Worm (Caenorhabditis elegans) whole organism, L4 larva: ENCODE measurements around the gene zip-9.

Experiments used
- D1046.2 ChIP-seq: fragments of 200-800 bp; sonication (Bioruptor generic); IDR thresholded peaks from 2 replicates; pipeline ENCODE4 v1.3.6; 2022; ENCODE audit warnings: missing genetic modification characterization, missing compliant biosample characterization
- F26F4.8 ChIP-seq: fragments of 200-800 bp; sonication (Bioruptor generic); conservative IDR thresholded peaks from 2 replicates; pipeline ENCODE4 v1.3.6; 2022; ENCODE audit warnings: missing genetic modification characterization, missing compliant biosample characterization
- F44E2.7 ChIP-seq: fragments of 200-800 bp; sonication (Bioruptor generic); IDR thresholded peaks from 2 replicates; pipeline ENCODE4 v2.1.2; 2022; ENCODE audit warnings: missing genetic modification characterization, missing compliant biosample characterization
- Y75B8A.6 ChIP-seq: fragments of 200-800 bp; sonication (Bioruptor generic); IDR thresholded peaks from 2 replicates; pipeline ENCODE4 v1.3.6; 2022; ENCODE audit warnings: missing genetic modification reagents, missing genetic modification characterization, missing compliant biosample characterization
- ZK337.2 ChIP-seq: fragments of 200-800 bp; sonication (Bioruptor generic); IDR thresholded peaks from 2 replicates; pipeline ENCODE4 v1.3.6; 2022; ENCODE audit warnings: missing genetic modification reagents, missing genetic modification characterization, missing compliant biosample characterization
- ZK546.5 ChIP-seq, 2 experiments: sonication (generic microtip); optimal IDR thresholded peaks; 2 replicates each; lab custom pipeline; 2017; ENCODE audit warnings: missing biosample characterization in 2 of 2, missing genetic modification characterization in 2 of 2
- aha-1 ChIP-seq: fragments of 150-350 bp; peaks from one replicate; lab custom pipeline; 2014; ENCODE audit warnings: missing biosample characterization, missing genetic modification characterization
- arid-1 ChIP-seq: fragments of 200-800 bp; sonication (Bioruptor generic); conservative IDR thresholded peaks from 2 replicates; pipeline ENCODE4 v1.3.6; 2022; ENCODE audit warnings: missing genetic modification reagents, missing genetic modification characterization, missing compliant biosample characterization
- ceh-32 ChIP-seq: sonication (generic microtip); optimal IDR thresholded peaks from 2 replicates; lab custom pipeline; 2016; ENCODE audit warnings: mild to moderate bottlenecking, missing genetic modification characterization, missing compliant biosample characterization; ENCODE audit not compliant: poor library complexity
- ctbp-1 ChIP-seq: fragments of 200-800 bp; sonication (Bioruptor generic); IDR thresholded peaks from 2 replicates; pipeline ENCODE4 v1.3.6; 2022; ENCODE audit warnings: missing genetic modification reagents, missing genetic modification characterization, missing compliant biosample characterization
- daf-12 ChIP-seq: fragments of 150-350 bp; optimal IDR thresholded peaks from 2 replicates; lab custom pipeline; 2014; ENCODE audit warnings: missing biosample characterization, missing genetic modification reagents, missing genetic modification characterization
- daf-16 ChIP-seq, 3 experiments: sonication (generic microtip); optimal IDR thresholded peaks; 2 replicates each; lab custom pipeline; 2016 to 2017; ENCODE audit warnings: missing genetic modification characterization in 3 of 3, missing genetic modification reagents in 3 of 3, mild to moderate bottlenecking in 2 of 3, missing compliant biosample characterization in 2 of 3, missing biosample characterization in 1 of 3, moderate library complexity in 1 of 3
- daf-19 ChIP-seq: fragments of 200-800 bp; sonication (Bioruptor generic); conservative IDR thresholded peaks from 2 replicates; pipeline ENCODE4 v1.3.6; 2022; ENCODE audit warnings: missing genetic modification characterization, missing compliant biosample characterization
- daf-8 ChIP-seq: fragments of 200-800 bp; sonication (Bioruptor generic); IDR thresholded peaks from 2 replicates; pipeline ENCODE4 v1.3.6; 2022; ENCODE audit warnings: missing genetic modification characterization, missing compliant biosample characterization
- dve-1 ChIP-seq: sonication (generic microtip); optimal IDR thresholded peaks from 2 replicates; lab custom pipeline; 2017; ENCODE audit warnings: antibody characterized with exemption, mild to moderate bottlenecking, missing genetic modification characterization, missing compliant biosample characterization; ENCODE audit not compliant: insufficient read depth
- gei-8 ChIP-seq: fragments of 200-800 bp; sonication (Bioruptor generic); optimal IDR thresholded peaks from 2 replicates; lab custom pipeline; 2018; ENCODE audit warnings: mild to moderate bottlenecking, missing genetic modification characterization, missing compliant biosample characterization
- hif-1 ChIP-seq, 2 experiments: sonication (generic microtip); optimal IDR thresholded peaks; 2 replicates each; lab custom pipeline; 2016 to 2017; ENCODE audit warnings: missing compliant biosample characterization in 2 of 2, missing genetic modification characterization in 2 of 2, missing genetic modification reagents in 2 of 2, missing genotype in 2 of 2, mild to moderate bottlenecking in 1 of 2
- hmg-1.1 ChIP-seq: fragments of 200-800 bp; sonication (Bioruptor generic); IDR thresholded peaks from 2 replicates; pipeline ENCODE4 v1.3.6; 2022; ENCODE audit warnings: missing genetic modification reagents, missing genetic modification characterization, missing compliant biosample characterization
- lim-7 ChIP-seq: fragments of 200-800 bp; sonication (Bioruptor generic); IDR thresholded peaks from 2 replicates; pipeline ENCODE4 v1.3.6; 2022; ENCODE audit warnings: missing genetic modification characterization, missing compliant biosample characterization
- lin-1 ChIP-seq: fragments of 200-800 bp; sonication (Bioruptor generic); IDR thresholded peaks from 2 replicates; pipeline ENCODE4 v1.3.6; 2022; ENCODE audit warnings: missing genetic modification reagents, missing genetic modification characterization, missing compliant biosample characterization
- lin-29 ChIP-seq: fragments of 200-800 bp; sonication (Bioruptor generic); IDR thresholded peaks from 2 replicates; pipeline ENCODE4 v1.3.6; 2022; ENCODE audit warnings: missing genetic modification reagents, missing genetic modification characterization, missing compliant biosample characterization
- lin-39 ChIP-seq: fragments of 150-350 bp; optimal IDR thresholded peaks from 2 replicates; lab custom pipeline; 2014; ENCODE audit warnings: missing biosample characterization, missing genetic modification reagents, missing genetic modification characterization
- lsy-2 ChIP-seq, 2 experiments: fragments of 150-350 bp in 1 of 2; sonication (generic microtip) in 1 of 2; optimal IDR thresholded peaks; 2 replicates each; lab custom pipeline; 2014 to 2017; ENCODE audit warnings: missing biosample characterization in 2 of 2, missing genetic modification characterization in 2 of 2
- madf-5 ChIP-seq, 2 experiments: fragments of 200-800 bp; sonication (Bioruptor generic); IDR thresholded peaks; 2 replicates each; pipeline ENCODE4 v1.3.6; 2022; ENCODE audit warnings: missing compliant biosample characterization in 2 of 2, missing genetic modification characterization in 2 of 2
- mdl-1 ChIP-seq, 2 experiments: fragments of 150-350 bp in 1 of 2; sonication (generic microtip) in 1 of 2; optimal IDR thresholded peaks; 2 replicates each; lab custom pipeline; 2014 to 2017; ENCODE audit warnings: missing biosample characterization in 2 of 2, missing genetic modification characterization in 2 of 2
- mep-1 ChIP-seq: fragments of 150-350 bp; sonication (generic microtip); optimal IDR thresholded peaks from 3 replicates; lab custom pipeline; 2014; ENCODE audit warnings: missing biosample characterization, missing genetic modification characterization
- mxl-3 ChIP-seq: fragments of 200-800 bp; sonication (Bioruptor generic); optimal IDR thresholded peaks from 2 replicates; lab custom pipeline; 2018; ENCODE audit warnings: mild to moderate bottlenecking, missing genetic modification characterization, missing compliant biosample characterization
- nhr-10 ChIP-seq: fragments of 150-350 bp; optimal IDR thresholded peaks from 2 replicates; lab custom pipeline; 2014; ENCODE audit warnings: missing biosample characterization, missing genetic modification characterization
- nhr-102 ChIP-seq: sonication (generic microtip); optimal IDR thresholded peaks from 2 replicates; lab custom pipeline; 2016; ENCODE audit warnings: mild to moderate bottlenecking, missing genetic modification characterization, moderate library complexity, missing compliant biosample characterization
- nhr-28 ChIP-seq: fragments of 150-350 bp; optimal IDR thresholded peaks from 2 replicates; lab custom pipeline; 2014; ENCODE audit warnings: missing biosample characterization, missing genetic modification characterization
- nhr-41 ChIP-seq: fragments of 200-800 bp; sonication (Bioruptor generic); IDR thresholded peaks from 2 replicates; pipeline ENCODE4 v1.3.6; 2022; ENCODE audit warnings: missing genetic modification reagents, missing genetic modification characterization, missing compliant biosample characterization
- nhr-6 ChIP-seq: fragments of 150-350 bp; optimal IDR thresholded peaks from 2 replicates; lab custom pipeline; 2014; ENCODE audit warnings: missing biosample characterization, missing genetic modification characterization
- nhr-76 ChIP-seq: fragments of 150-350 bp; optimal IDR thresholded peaks from 2 replicates; lab custom pipeline; 2014; ENCODE audit warnings: missing biosample characterization, missing genetic modification characterization
- nhr-77 ChIP-seq: fragments of 150-350 bp; optimal IDR thresholded peaks from 2 replicates; lab custom pipeline; 2014; ENCODE audit warnings: missing biosample characterization, missing genetic modification characterization
- pha-4 ChIP-seq, 2 experiments: fragments of 150-350 bp in 1 of 2; fragments of 200-800 bp in 1 of 2; sonication (Bioruptor generic) in 1 of 2; IDR thresholded peaks in 1 of 2; optimal IDR thresholded peaks in 1 of 2; 2 replicates each; pipeline versions ENCODE4 v1.3.6 to Lab custom; 2014 to 2022; ENCODE audit warnings: missing genetic modification characterization in 2 of 2, missing genetic modification reagents in 2 of 2, missing biosample characterization in 1 of 2, missing compliant biosample characterization in 1 of 2
- php-3 ChIP-seq: fragments of 200-800 bp; sonication (Bioruptor generic); IDR thresholded peaks from 2 replicates; pipeline ENCODE4 v1.3.6; 2022; ENCODE audit warnings: missing genetic modification reagents, missing genetic modification characterization, missing compliant biosample characterization
- pqm-1 ChIP-seq: sonication (generic microtip); optimal IDR thresholded peaks from 2 replicates; lab custom pipeline; 2017; ENCODE audit warnings: missing biosample characterization, missing genetic modification characterization
- set-16 ChIP-seq: fragments of 200-800 bp; sonication (Bioruptor generic); IDR thresholded peaks from 2 replicates; pipeline ENCODE4 v1.3.6; 2022; ENCODE audit warnings: missing genetic modification reagents, missing genetic modification characterization, missing compliant biosample characterization
- unc-62 ChIP-seq, 3 experiments: fragments of 150-350 bp in 1 of 3; sonication (generic microtip); optimal IDR thresholded peaks in 2 of 3; peaks in 1 of 3; 1 replicate in 1 of 3; 2 replicates in 2 of 3; lab custom pipeline; 2014 to 2017; ENCODE audit warnings: missing biosample characterization in 3 of 3, missing genetic modification characterization in 3 of 3, missing genetic modification reagents in 3 of 3, missing genotype in 1 of 3
- zfp-3 ChIP-seq: fragments of 200-800 bp; sonication (Bioruptor generic); conservative IDR thresholded peaks from 2 replicates; pipeline ENCODE4 v1.3.6; 2022; ENCODE audit warnings: missing genetic modification reagents, missing genetic modification characterization, missing compliant biosample characterization
- zip-11 ChIP-seq: fragments of 200-800 bp; sonication (Bioruptor generic); IDR thresholded peaks from 2 replicates; pipeline ENCODE4 v1.3.6; 2022; ENCODE audit warnings: missing genetic modification characterization, missing compliant biosample characterization

The zip-9 gene

DNA sequence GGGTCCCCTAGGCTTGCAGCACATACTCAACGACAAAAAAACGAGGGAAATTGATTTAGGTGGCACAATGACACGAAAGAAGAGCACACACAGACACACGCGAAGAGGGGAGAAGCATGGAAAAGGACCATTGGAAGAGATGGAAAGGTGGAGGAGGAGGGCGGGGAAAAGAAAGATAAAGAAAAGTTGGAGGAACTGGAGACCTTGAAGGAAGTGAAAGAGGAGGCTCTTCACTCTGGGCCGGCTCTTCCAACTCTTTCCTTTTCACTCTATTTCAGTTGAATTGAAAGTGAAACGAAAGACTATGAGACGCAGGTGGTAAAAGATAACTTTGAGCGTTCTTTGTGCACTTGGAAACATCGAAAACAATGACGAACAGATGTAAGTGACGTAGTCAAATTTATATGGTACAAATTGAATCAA lies 19.2 kb downstream of the zip-9 start (continued):
- TF ChIP-seq Y75B8A.6 (GFP tag; lab: Robert Waterston, UW) (no peak), ceh-32 (no peak), D1046.2 (0 out of 2 replicates have a peak, but pooled peaks have one; percentile 10), lin-29 (no peak), lsy-2 (tag; optimal IDR thresholded peaks at IDR 0.05; lab: Kevin White, UChicago) (peak; percentile 24 to 57), lin-1 (GFP tag; lab: Robert Waterston, UW) (no peak), hif-1 (tag; optimal IDR thresholded peaks at IDR 0.05; lab: Kevin White, UChicago) (peak in 1 of 2 experiments; percentile 66), pha-4 (GFP tag; IDR thresholded peaks at IDR 0.05; lab: Robert Waterston, UW) (no peak), pha-4 (tag; optimal IDR thresholded peaks at IDR 0.05; lab: Kevin White, UChicago) (no peak), madf-5 (GFP tag; IDR thresholded peaks at IDR 0.05; lab: Robert Waterston, UW) (no peak), daf-8 (GFP tag; lab: Robert Waterston, UW) (no peak), aha-1 (no peak), nhr-6 (tag; lab: Kevin White, UChicago) (no peak), F26F4.8 (GFP tag; lab: Robert Waterston, UW) (no peak), dve-1 (tag; lab: Kevin White, UChicago) (peak; percentile 52), daf-16 (GFP tag; optimal IDR thresholded peaks at IDR 0.05; lab: Kevin White, UChicago) (peak in 1 of 2 experiments; percentile 87), daf-16 (tag; optimal IDR thresholded peaks at IDR 0.05; lab: Kevin White, UChicago) (peak; percentile 53), ctbp-1 (GFP tag; lab: Robert Waterston, UW) (peak; percentile 84), mep-1 (tag; lab: Kevin White, UChicago) (peak; percentile 60), nhr-10 (tag; lab: Kevin White, UChicago) (no peak), nhr-102 (tag; lab: Kevin White, UChicago) (no peak), daf-19 (GFP tag; lab: Robert Waterston, UW) (0 out of 2 replicates have a peak, but pooled peaks have one; percentile 38), pqm-1 (tag; lab: Kevin White, UChicago) (no peak), hmg-1.1 (GFP tag; lab: Robert Waterston, UW) (peak; percentile 64; the same call in 1 of the 2 replicates), mxl-3 (GFP tag; lab: Kevin White, UChicago) (peak; percentile 29), lin-39 (no peak), nhr-28 (tag; lab: Kevin White, UChicago) (peak; percentile 28), nhr-41 (GFP tag; lab: Robert Waterston, UW) (0 out of 2 replicates have a peak, but pooled peaks have one; percentile 32), zip-11 (GFP tag; lab: Robert Waterston, UW) (no peak), nhr-76 (no peak), F44E2.7 (GFP tag; lab: Robert Waterston, UW) (no peak), set-16 (GFP tag; lab: Robert Waterston, UW) (peak; percentile 45), mdl-1 (tag; optimal IDR thresholded peaks at IDR 0.05; lab: Kevin White, UChicago) (peak in 1 of 2 experiments; percentile 2), php-3 (no peak), zfp-3 (no peak), ZK546.5 (tag; optimal IDR thresholded peaks at IDR 0.05; lab: Kevin White, UChicago) (no peak), nhr-77 (no peak), ZK337.2 (GFP tag; lab: Robert Waterston, UW) (no peak), daf-12 (tag; lab: Kevin White, UChicago) (no peak), lim-7 (GFP tag; lab: Robert Waterston, UW) (no peak), gei-8 (GFP tag; lab: Kevin White, UChicago) (no peak), unc-62 (GFP tag; optimal IDR thresholded peaks at IDR 0.05 in 1 of 2; lab: Kevin White, UChicago) (no peak), unc-62 (tag; optimal IDR thresholded peaks at IDR 0.05; lab: Kevin White, UChicago) (no peak), arid-1 (GFP tag; lab: Robert Waterston, UW) (0 out of 2 replicates have a peak, but pooled peaks have one; percentile 19)
